Worm (Caenorhabditis elegans) whole organism, late embryonic: ENCODE data around the gene F47C12.7.

Experiments used
- C08G9.2 ChIP-seq: sonication (generic microtip); optimal IDR thresholded peaks from 2 replicates; lab custom pipeline; 2016; ENCODE audit warnings: mild to moderate bottlenecking, missing genetic modification characterization, moderate library complexity, missing compliant biosample characterization
- C38D4.7 ChIP-seq: fragments of 200-800 bp; sonication (Bioruptor generic); optimal IDR thresholded peaks from 2 replicates; lab custom pipeline; 2018; ENCODE audit warnings: mild to moderate bottlenecking, missing genetic modification characterization, moderate library complexity, missing compliant biosample characterization
- K09A11.1 ChIP-seq: sonication (generic microtip); optimal IDR thresholded peaks from 2 replicates; lab custom pipeline; 2017; ENCODE audit warnings: antibody characterized with exemption, mild to moderate bottlenecking, missing genetic modification characterization, missing compliant biosample characterization; ENCODE audit not compliant: insufficient read depth
- Y22D7AL.16 ChIP-seq: sonication (generic microtip); optimal IDR thresholded peaks from 2 replicates; lab custom pipeline; 2016; ENCODE audit warnings: missing genetic modification characterization, missing compliant biosample characterization
- ahr-1 ChIP-seq: sonication (generic microtip); optimal IDR thresholded peaks from 2 replicates; lab custom pipeline; 2016; ENCODE audit warnings: missing genetic modification characterization, missing compliant biosample characterization
- ceh-14 ChIP-seq: sonication (generic microtip); optimal IDR thresholded peaks from 2 replicates; lab custom pipeline; 2016; ENCODE audit warnings: missing genotype, missing genetic modification characterization, missing compliant biosample characterization
- ceh-18 ChIP-seq: sonication (generic microtip); optimal IDR thresholded peaks from 2 replicates; lab custom pipeline; 2016; ENCODE audit warnings: missing genetic modification characterization, missing compliant biosample characterization
- ceh-19 ChIP-seq: fragments of 200-800 bp; sonication (Bioruptor generic); optimal IDR thresholded peaks from 2 replicates; lab custom pipeline; 2018; ENCODE audit warnings: mild to moderate bottlenecking, missing genetic modification characterization, missing compliant biosample characterization
- ceh-2 ChIP-seq: sonication (generic microtip); optimal IDR thresholded peaks from 2 replicates; lab custom pipeline; 2016; ENCODE audit warnings: missing genotype, missing genetic modification characterization, missing compliant biosample characterization
- ceh-31 ChIP-seq: sonication (generic microtip); optimal IDR thresholded peaks from 2 replicates; lab custom pipeline; 2016; ENCODE audit warnings: missing genetic modification characterization, missing compliant biosample characterization
- ceh-34 ChIP-seq: sonication (generic microtip); optimal IDR thresholded peaks from 2 replicates; lab custom pipeline; 2016; ENCODE audit warnings: mild to moderate bottlenecking, missing genetic modification characterization, missing compliant biosample characterization
- ceh-6 ChIP-seq: fragments of 200-800 bp; sonication (Bioruptor generic); optimal IDR thresholded peaks from 2 replicates; lab custom pipeline; 2018; ENCODE audit warnings: mild to moderate bottlenecking, missing genetic modification characterization, missing compliant biosample characterization
- che-1 ChIP-seq: sonication (generic microtip); optimal IDR thresholded peaks from 2 replicates; lab custom pipeline; 2016; ENCODE audit warnings: mild to moderate bottlenecking, missing genetic modification characterization, missing compliant biosample characterization
- elt-2 ChIP-seq: sonication (generic microtip); optimal IDR thresholded peaks from 2 replicates; lab custom pipeline; 2016; ENCODE audit warnings: missing genetic modification reagents, missing genetic modification characterization, missing compliant biosample characterization
- elt-4 ChIP-seq: sonication (generic microtip); optimal IDR thresholded peaks from 2 replicates; lab custom pipeline; 2016; ENCODE audit warnings: missing genetic modification characterization, missing compliant biosample characterization
- ets-4 ChIP-seq: sonication (generic microtip); optimal IDR thresholded peaks from 2 replicates; lab custom pipeline; 2016; ENCODE audit warnings: missing genetic modification characterization, missing compliant biosample characterization
- fax-1 ChIP-seq: sonication (generic microtip); optimal IDR thresholded peaks from 2 replicates; lab custom pipeline; 2016; ENCODE audit warnings: missing genotype, missing genetic modification characterization, missing compliant biosample characterization
- fkh-10 ChIP-seq: fragments of 150-350 bp; optimal IDR thresholded peaks from 2 replicates; lab custom pipeline; 2014; ENCODE audit warnings: missing biosample characterization, missing genetic modification reagents, missing genetic modification characterization
- fkh-6 ChIP-seq: sonication (generic microtip); optimal IDR thresholded peaks from 2 replicates; lab custom pipeline; 2016; ENCODE audit warnings: missing genetic modification characterization, missing compliant biosample characterization
- gmeb-2 ChIP-seq: sonication (generic microtip); optimal IDR thresholded peaks from 2 replicates; lab custom pipeline; 2016; ENCODE audit warnings: missing genetic modification characterization, inconsistent platforms, missing compliant biosample characterization
- hlh-13 ChIP-seq: fragments of 200-800 bp; sonication (Bioruptor generic); optimal IDR thresholded peaks from 2 replicates; lab custom pipeline; 2018; ENCODE audit warnings: mild to moderate bottlenecking, missing genetic modification characterization, missing compliant biosample characterization
- hlh-15 ChIP-seq: sonication (generic microtip); optimal IDR thresholded peaks from 2 replicates; lab custom pipeline; 2016; ENCODE audit warnings: missing genetic modification characterization, missing compliant biosample characterization
- hlh-6 ChIP-seq: sonication (generic microtip); optimal IDR thresholded peaks from 2 replicates; lab custom pipeline; 2016; ENCODE audit warnings: missing genotype, missing genetic modification characterization, missing compliant biosample characterization
- hlh-8 ChIP-seq: sonication (generic microtip); optimal IDR thresholded peaks from 2 replicates; lab custom pipeline; 2016; ENCODE audit warnings: missing genotype, missing genetic modification characterization, missing compliant biosample characterization
- lim-6 ChIP-seq: sonication (generic microtip); optimal IDR thresholded peaks from 2 replicates; lab custom pipeline; 2016; ENCODE audit warnings: missing genetic modification characterization, missing compliant biosample characterization
- lin-11 ChIP-seq: fragments of 200-800 bp; sonication (Bioruptor generic); optimal IDR thresholded peaks from 2 replicates; lab custom pipeline; 2018; ENCODE audit warnings: mild to moderate bottlenecking, missing genetic modification characterization, missing compliant biosample characterization
- madf-2 ChIP-seq: sonication (generic microtip); optimal IDR thresholded peaks from 2 replicates; lab custom pipeline; 2017; ENCODE audit warnings: missing genetic modification characterization, missing compliant biosample characterization
- nfya-1 ChIP-seq: sonication (generic microtip); optimal IDR thresholded peaks from 2 replicates; lab custom pipeline; 2017; ENCODE audit warnings: missing genetic modification characterization, mild to moderate bottlenecking, missing compliant biosample characterization, antibody characterized with exemption, moderate library complexity
- odd-2 ChIP-seq: sonication (generic microtip); optimal IDR thresholded peaks from 2 replicates; lab custom pipeline; 2017; ENCODE audit warnings: antibody characterized with exemption, mild to moderate bottlenecking, missing genetic modification characterization, missing compliant biosample characterization
- pag-3 ChIP-seq: sonication (generic microtip); optimal IDR thresholded peaks from 2 replicates; lab custom pipeline; 2016; ENCODE audit warnings: missing compliant biosample characterization, missing genetic modification characterization, borderline replicate concordance
- pqm-1 ChIP-seq: sonication (generic microtip); optimal IDR thresholded peaks from 2 replicates; lab custom pipeline; 2016; ENCODE audit warnings: missing genetic modification characterization, missing compliant biosample characterization
- ref-2 ChIP-seq: sonication (generic microtip); optimal IDR thresholded peaks from 2 replicates; lab custom pipeline; 2016; ENCODE audit warnings: missing genetic modification characterization, missing compliant biosample characterization
- rnt-1 ChIP-seq: sonication (generic microtip); optimal IDR thresholded peaks from 2 replicates; lab custom pipeline; 2016; ENCODE audit warnings: missing genetic modification characterization, missing compliant biosample characterization
- sox-2 ChIP-seq: fragments of 200-800 bp; sonication (Bioruptor generic); IDR thresholded peaks from 2 replicates; pipeline ENCODE4 v1.3.6; 2022; ENCODE audit warnings: missing genetic modification reagents, missing genetic modification characterization, missing compliant biosample characterization
- syd-9 ChIP-seq: sonication (generic microtip); optimal IDR thresholded peaks from 2 replicates; lab custom pipeline; 2016; ENCODE audit warnings: mild to moderate bottlenecking, missing genetic modification characterization, moderate library complexity, missing compliant biosample characterization
- tbx-2 ChIP-seq: sonication (generic microtip); optimal IDR thresholded peaks from 2 replicates; lab custom pipeline; 2016; ENCODE audit warnings: missing genetic modification characterization, missing compliant biosample characterization
- tbx-7 ChIP-seq: sonication (generic microtip); optimal IDR thresholded peaks from 2 replicates; lab custom pipeline; 2016; ENCODE audit warnings: missing genotype, missing genetic modification characterization, missing compliant biosample characterization
- unc-3 ChIP-seq, 2 experiments: fragments of 200-800 bp in 1 of 2; sonication (Bioruptor generic) in 1 of 2; sonication (generic microtip) in 1 of 2; conservative IDR thresholded peaks in 1 of 2; optimal IDR thresholded peaks in 1 of 2; 2 replicates each; pipeline versions ENCODE4 v1.3.6 to Lab custom; 2016 to 2022; ENCODE audit warnings: missing compliant biosample characterization in 2 of 2, missing genetic modification characterization in 2 of 2, missing genetic modification reagents in 1 of 2
- unc-42 ChIP-seq: sonication (generic microtip); optimal IDR thresholded peaks from 2 replicates; lab custom pipeline; 2016; ENCODE audit warnings: missing genotype, missing genetic modification characterization, missing compliant biosample characterization
- unc-55 ChIP-seq: sonication (generic microtip); optimal IDR thresholded peaks from 2 replicates; lab custom pipeline; 2017; ENCODE audit warnings: missing biosample characterization, missing genetic modification reagents, missing genetic modification characterization
- unc-86 ChIP-seq: sonication (generic microtip); optimal IDR thresholded peaks from 2 replicates; lab custom pipeline; 2016; ENCODE audit warnings: missing genetic modification characterization, missing compliant biosample characterization
- zip-5 ChIP-seq: sonication (generic microtip); optimal IDR thresholded peaks from 2 replicates; lab custom pipeline; 2016; ENCODE audit warnings: missing genetic modification characterization, missing compliant biosample characterization

F47C12.7 gene

ce11 chrIV:3995384-3995783 is at the start of gene F47C12.7:
Gene F47C12.7 (minus strand): TSS chrIV:3995484.
- TF ChIP-seq ceh-2 (tag; lab: Kevin White, UChicago) (no peak), che-1 (tag; lab: Kevin White, UChicago) (no peak), ceh-6 (GFP tag; lab: Kevin White, UChicago) (no peak), madf-2 (tag; lab: Kevin White, UChicago) (no peak), hlh-13 (GFP tag; lab: Kevin White, UChicago) (no peak), ceh-19 (GFP tag; lab: Kevin White, UChicago) (no peak), unc-86 (tag; lab: Kevin White, UChicago) (no peak), zip-5 (tag; lab: Kevin White, UChicago) (no peak), gmeb-2 (no peak)

- TF ChIP-seq ceh-18 (no peak), Y22D7AL.16 (tag; lab: Kevin White, UChicago) (no peak), fkh-6 (tag; lab: Kevin White, UChicago) (peak; percentile 8), nfya-1 (no peak), odd-2 (tag; lab: Kevin White, UChicago) (no peak), elt-2 (tag; lab: Kevin White, UChicago) (peak; percentile 36), ets-4 (tag; lab: Kevin White, UChicago) (peak; percentile 80), tbx-7 (tag; lab: Kevin White, UChicago) (peak; percentile 72), lim-6 (peak; percentile 2), ceh-34 (tag; lab: Kevin White, UChicago) (peak; percentile 5), ceh-2 (tag; lab: Kevin White, UChicago) (peak; percentile 74), C08G9.2 (tag; lab: Kevin White, UChicago) (peak; percentile 86), ref-2 (peak; percentile 33), ahr-1 (tag; lab: Kevin White, UChicago) (peak; percentile 50), fax-1 (peak; percentile 25), ceh-14 (tag; lab: Kevin White, UChicago) (peak; percentile 55), hlh-13 (GFP tag; lab: Kevin White, UChicago) (no peak), rnt-1 (tag; lab: Kevin White, UChicago) (peak; percentile 43), C38D4.7 (GFP tag; lab: Kevin White, UChicago) (no peak), lin-11 (tag; lab: Kevin White, UChicago) (no peak), ceh-19 (GFP tag; lab: Kevin White, UChicago) (no peak), pag-3 (tag; lab: Kevin White, UChicago) (peak; percentile 9), ceh-31 (peak; percentile 87), hlh-8 (tag; lab: Kevin White, UChicago) (peak; percentile 66), tbx-2 (tag; lab: Kevin White, UChicago) (peak; percentile 72), unc-42 (tag; lab: Kevin White, UChicago) (peak; percentile 3), zip-5 (tag; lab: Kevin White, UChicago) (peak; percentile 46)
Measured at ce11 chrIV:4042274-4042673, 47.0 kb upstream of the F47C12.7 start, which contains the start of gene cdc-73. Gene cdc-73 (plus strand): TSS chrIV:4042575.

ce11 chrIV:4041006-4041405 is 45.7 kb upstream of the F47C12.7 start:
- TF ChIP-seq unc-55 (no peak), ceh-18 (no peak), lim-6 (no peak), tbx-2 (tag; lab: Kevin White, UChicago) (no peak), madf-2 (tag; lab: Kevin White, UChicago) (no peak), sox-2 (no peak), C08G9.2 (tag; lab: Kevin White, UChicago) (no peak)

- TF ChIP-seq syd-9 (tag; lab: Kevin White, UChicago) (no peak), unc-3 (GFP tag; conservative IDR thresholded peaks at IDR 0.05; lab: Robert Waterston, UW) (no peak), unc-3 (tag; optimal IDR thresholded peaks at IDR 0.05; lab: Kevin White, UChicago) (no peak), ceh-31 (no peak), fkh-10 (GFP tag; lab: Kevin White, UChicago) (no peak), hlh-15 (tag; lab: Kevin White, UChicago) (no peak), K09A11.1 (tag; lab: Kevin White, UChicago) (no peak), unc-42 (tag; lab: Kevin White, UChicago) (no peak), sox-2 (no peak), odd-2 (tag; lab: Kevin White, UChicago) (no peak), elt-4 (tag; lab: Kevin White, UChicago) (no peak), ceh-2 (tag; lab: Kevin White, UChicago) (no peak), elt-2 (tag; lab: Kevin White, UChicago) (no peak), pqm-1 (tag; lab: Kevin White, UChicago) (no peak), hlh-6 (tag; lab: Kevin White, UChicago) (no peak), lin-11 (tag; lab: Kevin White, UChicago) (no peak), unc-86 (tag; lab: Kevin White, UChicago) (no peak)
Measured at ce11 chrIV:4039984-4040383, 44.7 kb upstream of the F47C12.7 start, which contains the start of gene F35F11.2. Gene F35F11.2 (plus strand): TSS chrIV:4040284.
